Worm (Caenorhabditis elegans): ENCODE measurements around the gene Y116A8C.468.

- TF ChIP-seq klf-2 (GFP tag; conservative IDR thresholded peaks at IDR 0.05) (no peak), tab-1 (GFP tag; IDR thresholded peaks at IDR 0.05) (no peak), ztf-23 (GFP tag; IDR thresholded peaks at IDR 0.05) (no peak), flt-1 (GFP tag; IDR thresholded peaks at IDR 0.05) (no peak), med-1 (GFP tag; optimal IDR thresholded peaks at IDR 0.05; ENCODE audit: insufficient read depth) (no peak)
Measured at ce11 chrIV:16952389-16952788, 34.2 kb downstream of the Y116A8C.468 start.
